Worm (Caenorhabditis elegans) whole organism, young adult: Measurements from ENCODE around the gene F43C11.7.

ENCODE experiments used
- B0261.1 ChIP-seq: sonication (generic microtip); optimal IDR thresholded peaks from 2 replicates; lab custom pipeline; 2016; ENCODE audit warnings: mild to moderate bottlenecking, missing genetic modification characterization, moderate library complexity, missing compliant biosample characterization
- F33H1.4 ChIP-seq: fragments of 200-800 bp; sonication (Bioruptor generic); IDR thresholded peaks from 2 replicates; pipeline ENCODE4 v1.3.6; 2022; ENCODE audit warnings: missing genetic modification reagents, missing genetic modification characterization, missing compliant biosample characterization
- F39B2.1 ChIP-seq: fragments of 200-800 bp; sonication (Bioruptor generic); IDR thresholded peaks from 2 replicates; pipeline ENCODE4 v1.3.6; 2022; ENCODE audit warnings: missing genetic modification reagents, missing genetic modification characterization, missing compliant biosample characterization
- akir-1 ChIP-seq: fragments of 200-800 bp; sonication (Bioruptor generic); optimal IDR thresholded peaks from 2 replicates; lab custom pipeline; 2018; ENCODE audit warnings: mild to moderate bottlenecking, missing genetic modification characterization, moderate library complexity, missing compliant biosample characterization
- atf-7 ChIP-seq: sonication (generic microtip); optimal IDR thresholded peaks from 2 replicates; lab custom pipeline; 2017; ENCODE audit warnings: mild to moderate bottlenecking, missing genetic modification characterization, missing compliant biosample characterization
- athp-1 ChIP-seq: sonication (generic microtip); optimal IDR thresholded peaks from 2 replicates; lab custom pipeline; 2017; ENCODE audit warnings: mild to moderate bottlenecking, missing genetic modification characterization, missing compliant biosample characterization
- attf-6 ChIP-seq: fragments of 200-800 bp; sonication (Bioruptor generic); IDR thresholded peaks from 2 replicates; pipeline ENCODE4 v1.3.6; 2022; ENCODE audit warnings: missing genetic modification reagents, missing genetic modification characterization, missing compliant biosample characterization
- ccch-3 ChIP-seq: fragments of 200-800 bp; sonication (Bioruptor generic); optimal IDR thresholded peaks from 2 replicates; lab custom pipeline; 2018; ENCODE audit warnings: mild to moderate bottlenecking, missing genetic modification characterization, missing compliant biosample characterization
- ceh-27 ChIP-seq: fragments of 200-800 bp; sonication (Bioruptor generic); optimal IDR thresholded peaks from 2 replicates; lab custom pipeline; 2018; ENCODE audit warnings: mild to moderate bottlenecking, missing genetic modification characterization, moderate library complexity, missing compliant biosample characterization
- dox-1 ChIP-seq: fragments of 200-800 bp; sonication (Bioruptor generic); IDR thresholded peaks from 2 replicates; pipeline ENCODE4 v1.3.6; 2022; ENCODE audit warnings: missing genetic modification reagents, missing genetic modification characterization, missing compliant biosample characterization
- ekl-4 ChIP-seq: fragments of 200-800 bp; sonication (Bioruptor generic); IDR thresholded peaks from 2 replicates; pipeline ENCODE4 v1.3.6; 2022; ENCODE audit warnings: missing genetic modification reagents, missing genetic modification characterization, missing compliant biosample characterization
- ets-4 ChIP-seq: fragments of 200-800 bp; sonication (Bioruptor generic); optimal IDR thresholded peaks from 2 replicates; lab custom pipeline; 2018; ENCODE audit warnings: mild to moderate bottlenecking, missing genetic modification characterization, missing compliant biosample characterization
- hlh-26 ChIP-seq: fragments of 200-800 bp; sonication (Bioruptor generic); conservative IDR thresholded peaks from 2 replicates; pipeline ENCODE4 v1.3.6; 2022; ENCODE audit warnings: missing genetic modification reagents, missing genetic modification characterization, missing compliant biosample characterization
- lin-40 ChIP-seq: sonication (generic microtip); optimal IDR thresholded peaks from 2 replicates; lab custom pipeline; 2016; ENCODE audit warnings: missing genetic modification characterization, mild to moderate bottlenecking, missing compliant biosample characterization, missing genotype, missing genetic modification reagents
- lsl-1 ChIP-seq: fragments of 200-800 bp; sonication (Bioruptor generic); optimal IDR thresholded peaks from 2 replicates; lab custom pipeline; 2018; ENCODE audit warnings: mild to moderate bottlenecking, missing genetic modification characterization, moderate library complexity, missing compliant biosample characterization
- nfya-1 ChIP-seq: sonication (generic microtip); optimal IDR thresholded peaks from 2 replicates; lab custom pipeline; 2017; ENCODE audit warnings: antibody characterized with exemption, missing compliant biosample characterization, missing genetic modification characterization, borderline replicate concordance; ENCODE audit not compliant: insufficient read depth
- nhr-80 ChIP-seq: sonication (generic microtip); optimal IDR thresholded peaks from 2 replicates; lab custom pipeline; 2016; ENCODE audit warnings: missing genetic modification characterization, missing compliant biosample characterization
- rec-8 ChIP-seq, 2 experiments: sonication (generic microtip); optimal IDR thresholded peaks; 2 replicates each; lab custom pipeline; 2016; ENCODE audit warnings: mild to moderate bottlenecking in 2 of 2, missing genetic modification characterization in 2 of 2, missing genetic modification reagents in 2 of 2, missing genotype in 2 of 2, missing biosample characterization in 1 of 2, missing compliant biosample characterization in 1 of 2, moderate library complexity in 1 of 2
- rpc-1 ChIP-seq, 2 experiments: fragments of 150-350 bp in 1 of 2; sonication (generic microtip) in 1 of 2; optimal IDR thresholded peaks; 2 replicates each; lab custom pipeline; 2014 to 2018; ENCODE audit warnings: missing biosample characterization in 1 of 2, missing genetic modification characterization in 1 of 2, missing genetic modification reagents in 1 of 2, missing genotype in 1 of 2
- snpc-1.1 ChIP-seq: sonication (generic microtip); optimal IDR thresholded peaks from 2 replicates; lab custom pipeline; 2017; ENCODE audit warnings: missing genetic modification characterization, mild to moderate bottlenecking, missing compliant biosample characterization, antibody characterized with exemption, moderate library complexity, missing genotype, missing genetic modification reagents; ENCODE audit not compliant: insufficient read depth
- tbp1 ChIP-seq: fragments of 200-800 bp; sonication (Bioruptor generic); optimal IDR thresholded peaks from 2 replicates; lab custom pipeline; 2018; ENCODE audit warnings: mild to moderate bottlenecking, missing genetic modification characterization, missing compliant biosample characterization
- ztf-28 ChIP-seq: fragments of 200-800 bp; sonication (Bioruptor generic); IDR thresholded peaks from 2 replicates; pipeline ENCODE4 v1.3.6; 2022; ENCODE audit warnings: missing genetic modification reagents, missing genetic modification characterization, missing compliant biosample characterization

The F43C11.7 gene

ce11 chrII:2302330-2302729, 33.4 kb upstream of the F43C11.7 start, which contains the start of gene B0281.6 (continued):
- TF ChIP-seq lsl-1 (GFP tag; lab: Kevin White, UChicago): no peak
- TF ChIP-seq, all 124 proteins: peak for 0

DNA sequence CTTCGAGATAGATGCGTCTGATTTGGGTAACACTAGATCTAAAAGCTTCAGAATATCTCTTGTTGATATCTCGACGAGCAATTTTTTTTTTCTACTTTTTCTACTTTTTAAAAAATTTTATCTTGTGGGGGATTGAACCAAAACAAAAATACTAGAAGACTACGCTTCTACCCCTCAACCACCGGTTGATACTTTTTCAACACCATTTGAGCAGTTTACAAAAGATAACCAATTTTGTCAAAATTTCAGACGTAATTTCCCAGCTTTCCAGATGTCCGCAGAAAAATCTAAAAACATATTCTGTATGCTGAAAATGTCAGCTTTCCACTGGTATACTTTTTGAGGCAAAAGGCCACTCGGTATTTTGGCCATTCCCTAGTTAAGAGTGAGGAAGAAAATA, 31.1 kb upstream of the F43C11.7 start:
- TF ChIP-seq rpc-1 (optimal IDR thresholded peaks at IDR 0.05; lab: Kevin White, UChicago) (peak; percentile 46), rpc-1 (tag; optimal IDR thresholded peaks at IDR 0.05; lab: Kevin White, UChicago) (peak; percentile 70), tbp1 (GFP tag; lab: Kevin White, UChicago) (peak; percentile 86), nfya-1 (no peak), rec-8 (tag; optimal IDR thresholded peaks at IDR 0.05; lab: Kevin White, UChicago) (no peak), B0261.1 (tag; lab: Kevin White, UChicago) (peak; percentile 54)

- TF ChIP-seq nhr-80 (tag; lab: Kevin White, UChicago): peak; percentile 62
- TF ChIP-seq ztf-28 (GFP tag; lab: Robert Waterston, UW): no peak
- TF ChIP-seq, all 124 proteins: peak for 1
Measured at ce11 chrII:2305507-2305906, 30.2 kb upstream of the F43C11.7 start.

ce11 chrII:2306741-2307140, 29.0 kb upstream of the F43C11.7 start, which contains the start of gene B0281.3:
Gene B0281.3, plus strand, starts transcription at chrII:2307041.
- TF ChIP-seq hlh-26: no peak
- no peak for TF ChIP-seq lin-40 (tag; lab: Kevin White, UChicago)
- TF ChIP-seq F39B2.1 (GFP tag; lab: Robert Waterston, UW): no peak

ce11 chrII:2312747-2313146, 22.9 kb upstream of the F43C11.7 start, which contains the start of the genes trim-21 and B0281.1:
Gene trim-21, minus strand, starts transcription at chrII:2312847.
Gene B0281.1, plus strand, starts transcription at chrII:2313067.
- TF ChIP-seq ccch-3: no peak
- TF ChIP-seq snpc-1.1 (tag; lab: Kevin White, UChicago): no peak

DNA sequence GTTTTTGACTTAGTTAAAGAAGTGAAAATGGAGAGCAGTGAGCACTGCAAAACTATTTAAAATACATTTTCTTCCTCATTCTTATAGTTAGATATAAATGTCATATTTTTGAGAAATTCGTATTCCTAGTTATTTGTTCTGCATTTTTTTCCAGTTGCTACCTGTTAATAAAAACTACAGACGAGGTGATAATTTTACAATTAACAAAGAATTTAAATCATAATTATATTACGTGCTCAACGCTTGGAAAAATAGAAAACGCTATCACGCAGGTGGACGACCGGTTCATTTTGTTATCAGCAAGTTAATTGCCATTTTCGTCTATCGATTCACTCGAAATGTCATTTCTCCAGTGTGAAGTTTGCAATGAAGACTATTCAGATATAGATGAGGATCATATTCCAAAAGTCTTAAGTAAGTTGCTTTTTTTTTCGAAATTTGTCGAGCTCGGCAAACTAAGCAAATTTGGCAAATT, 17.8 kb upstream of the F43C11.7 start, which contains the start of the genes ZK1240.5 and ZK1240.9:
Gene ZK1240.5 (minus strand): TSS at position 51 of the 475 bp plus-strand sequence.
Gene ZK1240.9 (plus strand): TSS at position 307 of the 475 bp plus-strand sequence.
- TF ChIP-seq attf-6 (no peak), nhr-80 (tag; lab: Kevin White, UChicago) (peak; percentile 57)

DNA sequence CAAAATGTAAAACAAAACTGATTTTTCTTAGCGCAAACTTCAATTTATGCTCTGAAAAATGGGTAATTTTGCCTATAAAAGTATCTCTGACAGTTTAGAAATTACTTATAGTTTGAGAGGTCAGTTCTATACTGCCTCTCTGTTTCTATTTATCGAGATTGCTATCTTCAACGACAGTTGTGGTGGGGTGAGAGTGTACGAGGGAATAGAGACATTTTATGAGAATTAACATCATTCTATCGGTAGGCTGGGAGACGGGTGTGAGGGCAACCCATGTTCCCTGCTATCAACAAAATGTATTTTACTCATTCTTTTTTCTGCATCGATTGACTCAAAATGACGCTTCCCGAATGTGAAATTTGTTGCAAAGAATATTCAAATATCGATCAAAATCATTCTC, 15.6 kb upstream of the F43C11.7 start, which contains the start of gene ZK1240.3:
Gene ZK1240.3 (plus strand): TSS at position 238 of the 400 bp plus-strand sequence.
- peak; percentile 64 for TF ChIP-seq ets-4 (GFP tag; lab: Kevin White, UChicago)
- TF ChIP-seq athp-1: no peak
- TF ChIP-seq dox-1 (GFP tag; lab: Robert Waterston, UW): peak; percentile 50
- no peak for TF ChIP-seq akir-1 (GFP tag; lab: Kevin White, UChicago)
- no peak for TF ChIP-seq atf-7 (tag; lab: Kevin White, UChicago)
- TF ChIP-seq F33H1.4 (GFP tag; lab: Robert Waterston, UW): no peak
- TF ChIP-seq nhr-80 (tag; lab: Kevin White, UChicago): peak; percentile 93
- no peak for TF ChIP-seq ekl-4 (GFP tag; lab: Robert Waterston, UW)

- TF ChIP-seq nhr-80 (tag; lab: Kevin White, UChicago): peak; percentile 85
- no peak for TF ChIP-seq F33H1.4 (GFP tag; lab: Robert Waterston, UW)
- peak; percentile 58 for TF ChIP-seq ets-4 (GFP tag; lab: Kevin White, UChicago)
- TF ChIP-seq attf-6: no peak
- TF ChIP-seq ceh-27 (GFP tag; lab: Kevin White, UChicago): no peak
- TF ChIP-seq, all 124 proteins: peak for 2
Measured at ce11 chrII:2322857-2323518, 12.7 kb upstream of the F43C11.7 start, which contains the start of the genes ZK1240.6 and ZK1240.2. Gene ZK1240.6, minus strand, starts transcription at chrII:2322907. Gene ZK1240.2, plus strand, starts transcription at chrII:2323376.
